Fruit fly (Drosophila melanogaster) whole organism, prepupa: ENCODE data around the gene pum.

Experiments
- Blimp-1 ChIP-seq: fragments of 200-800 bp; sonication (Bioruptor generic); optimal IDR thresholded peaks from 3 replicates; lab custom pipeline; 2017; ENCODE audit warnings: missing biosample characterization, missing genetic modification characterization, mild to moderate bottlenecking, moderate library complexity, missing genetic modification reagents
- CG10669 ChIP-seq: fragments of 200-800 bp; sonication (Bioruptor generic); optimal IDR thresholded peaks from 3 replicates; lab custom pipeline; 2018; ENCODE audit warnings: missing biosample characterization, mild to moderate bottlenecking, missing genetic modification characterization, moderate library complexity
- CG11294 ChIP-seq: fragments of 200-800 bp; sonication (Bioruptor generic); IDR thresholded peaks from 2 replicates; pipeline ENCODE4 v1.3.6; 2022; ENCODE audit warnings: missing biosample characterization, missing genetic modification characterization
- CG11762 ChIP-seq: fragments of 200-800 bp; sonication (Bioruptor generic); optimal IDR thresholded peaks from 3 replicates; lab custom pipeline; 2016; ENCODE audit warnings: missing biosample characterization, missing genetic modification characterization; ENCODE audit not compliant: insufficient read depth
- CG1621 ChIP-seq: fragments of 200-800 bp; sonication (Bioruptor generic); optimal IDR thresholded peaks from 3 replicates; lab custom pipeline; 2018; ENCODE audit warnings: missing biosample characterization, mild to moderate bottlenecking, missing genetic modification characterization
- CG16779 ChIP-seq: fragments of 200-800 bp; sonication (Bioruptor generic); optimal IDR thresholded peaks from 3 replicates; lab custom pipeline; 2017; ENCODE audit warnings: missing biosample characterization, mild to moderate bottlenecking, missing genetic modification characterization
- CG3032 ChIP-seq: fragments of 200-800 bp; optimal IDR thresholded peaks from 2 replicates; lab custom pipeline; 2019; ENCODE audit warnings: missing biosample characterization, mild to moderate bottlenecking, missing genetic modification characterization, moderate library complexity
- CG31627 ChIP-seq: fragments of 200-800 bp; sonication (Bioruptor generic); optimal IDR thresholded peaks from 3 replicates; lab custom pipeline; 2016; ENCODE audit warnings: missing biosample characterization, missing genetic modification characterization
- CG32006 ChIP-seq: fragments of 200-800 bp; sonication (Bioruptor generic); optimal IDR thresholded peaks from 3 replicates; lab custom pipeline; 2017; ENCODE audit warnings: missing biosample characterization, mild to moderate bottlenecking, missing genetic modification characterization
- CG34406 ChIP-seq: fragments of 200-800 bp; sonication (Bioruptor generic); optimal IDR thresholded peaks from 3 replicates; lab custom pipeline; 2016; ENCODE audit warnings: missing biosample characterization, missing genetic modification characterization
- CG3919 ChIP-seq: fragments of 200-800 bp; sonication (Bioruptor generic); optimal IDR thresholded peaks from 3 replicates; lab custom pipeline; 2016; ENCODE audit warnings: missing biosample characterization, missing genetic modification characterization
- CG4318 ChIP-seq: fragments of 200-800 bp; sonication (Bioruptor generic); optimal IDR thresholded peaks from 3 replicates; lab custom pipeline; 2017; ENCODE audit warnings: missing biosample characterization, mild to moderate bottlenecking, missing genetic modification characterization
- CG6163 ChIP-seq: fragments of 200-800 bp; sonication (Bioruptor generic); IDR thresholded peaks from 3 replicates; pipeline ENCODE4 v1.3.6; 2022; ENCODE audit warnings: missing biosample characterization, missing genetic modification characterization
- CG6276 ChIP-seq: fragments of 200-800 bp; sonication (Bioruptor generic); optimal IDR thresholded peaks from 2 replicates; lab custom pipeline; 2017; ENCODE audit warnings: missing biosample characterization, mild to moderate bottlenecking, missing genetic modification characterization
- CG6792 ChIP-seq: fragments of 200-800 bp; sonication (Bioruptor generic); optimal IDR thresholded peaks from 3 replicates; lab custom pipeline; 2016; ENCODE audit warnings: missing biosample characterization, missing genetic modification characterization
- CG6808 ChIP-seq: fragments of 200-800 bp; sonication (Bioruptor generic); optimal IDR thresholded peaks from 3 replicates; lab custom pipeline; 2017; ENCODE audit warnings: missing biosample characterization, missing genetic modification characterization, mild to moderate bottlenecking, moderate library complexity, missing genetic modification reagents
- CG6854 ChIP-seq: fragments of 200-800 bp; sonication (Bioruptor generic); optimal IDR thresholded peaks from 2 replicates; lab custom pipeline; 2017; ENCODE audit warnings: missing biosample characterization, mild to moderate bottlenecking, missing genetic modification characterization
- CG8119 ChIP-seq: fragments of 200-800 bp; sonication (Bioruptor generic); IDR thresholded peaks from 3 replicates; pipeline ENCODE4 v1.3.6; 2022; ENCODE audit warnings: missing biosample characterization, missing genetic modification characterization
- CG8632 ChIP-seq: fragments of 200-800 bp; sonication (Bioruptor generic); optimal IDR thresholded peaks from 3 replicates; lab custom pipeline; 2016; ENCODE audit warnings: missing biosample characterization, missing genetic modification characterization
- CG9139 ChIP-seq: fragments of 200-800 bp; sonication (Bioruptor generic); optimal IDR thresholded peaks from 3 replicates; lab custom pipeline; 2017; ENCODE audit warnings: missing biosample characterization, mild to moderate bottlenecking, missing genetic modification characterization
- Eip75B ChIP-seq: fragments of 200-800 bp; sonication (Bioruptor generic); optimal IDR thresholded peaks from 3 replicates; lab custom pipeline; 2016; ENCODE audit warnings: missing biosample characterization, missing genetic modification characterization
- Eip78C ChIP-seq: fragments of 200-800 bp; sonication (Bioruptor generic); peaks from one replicate; lab custom pipeline; 2016; ENCODE audit warnings: missing biosample characterization, missing genetic modification characterization
- Eip93F ChIP-seq: fragments of 200-800 bp; sonication (Bioruptor generic); optimal IDR thresholded peaks from 2 replicates; lab custom pipeline; 2016; ENCODE audit warnings: missing biosample characterization, mild to moderate bottlenecking, missing genetic modification characterization
- Ets96B ChIP-seq: fragments of 200-800 bp; optimal IDR thresholded peaks from 2 replicates; lab custom pipeline; 2019; ENCODE audit warnings: missing biosample characterization, mild to moderate bottlenecking, missing genetic modification characterization, moderate library complexity
- Gug ChIP-seq: fragments of 200-800 bp; sonication (Bioruptor generic); IDR thresholded peaks from 2 replicates; pipeline ENCODE4 v1.3.6; 2022; ENCODE audit warnings: missing biosample characterization, missing genetic modification characterization
- Hr39 ChIP-seq: fragments of 200-800 bp; sonication (Bioruptor generic); optimal IDR thresholded peaks from 2 replicates; lab custom pipeline; 2016; ENCODE audit warnings: missing biosample characterization, missing genetic modification characterization
- OdsH ChIP-seq: fragments of 200-800 bp; sonication (Bioruptor generic); optimal IDR thresholded peaks from 3 replicates; lab custom pipeline; 2016; ENCODE audit warnings: missing biosample characterization, missing genetic modification characterization
- Smox ChIP-seq: fragments of 200-800 bp; sonication (Bioruptor generic); optimal IDR thresholded peaks from 3 replicates; lab custom pipeline; 2016; ENCODE audit warnings: missing biosample characterization, missing genetic modification characterization
- Sox14 ChIP-seq: fragments of 200-800 bp; sonication (Bioruptor generic); optimal IDR thresholded peaks from 3 replicates; lab custom pipeline; 2016; ENCODE audit warnings: missing biosample characterization, missing genetic modification characterization
- achi ChIP-seq: fragments of 200-800 bp; sonication (Bioruptor generic); optimal IDR thresholded peaks from 3 replicates; lab custom pipeline; 2016; ENCODE audit warnings: missing biosample characterization, missing genetic modification characterization
- cyc ChIP-seq: fragments of 200-800 bp; sonication (Bioruptor generic); optimal IDR thresholded peaks from 3 replicates; lab custom pipeline; 2016; ENCODE audit warnings: missing biosample characterization, missing genetic modification characterization
- dac ChIP-seq: fragments of 200-800 bp; sonication (Bioruptor generic); optimal IDR thresholded peaks from 2 replicates; lab custom pipeline; 2017; ENCODE audit warnings: missing biosample characterization, mild to moderate bottlenecking, missing genetic modification characterization
- eg ChIP-seq: fragments of 200-800 bp; sonication (Bioruptor generic); IDR thresholded peaks from 3 replicates; pipeline ENCODE4 v1.3.6; 2022; ENCODE audit warnings: missing biosample characterization, missing genetic modification characterization
- esn ChIP-seq: fragments of 200-800 bp; sonication (Bioruptor generic); optimal IDR thresholded peaks from 2 replicates; lab custom pipeline; 2016; ENCODE audit warnings: missing biosample characterization, mild to moderate bottlenecking, missing genetic modification characterization, moderate library complexity
- fd59A ChIP-seq: fragments of 200-800 bp; sonication (Bioruptor generic); optimal IDR thresholded peaks from 2 replicates; lab custom pipeline; 2017; ENCODE audit warnings: missing biosample characterization, mild to moderate bottlenecking, missing genetic modification characterization, missing genetic modification reagents
- fkh ChIP-seq: fragments of 200-800 bp; sonication (Bioruptor generic); optimal IDR thresholded peaks from 3 replicates; lab custom pipeline; 2017; ENCODE audit warnings: missing biosample characterization, mild to moderate bottlenecking, missing genetic modification characterization, moderate library complexity
- net ChIP-seq: fragments of 200-800 bp; sonication (Bioruptor generic); optimal IDR thresholded peaks from 3 replicates; lab custom pipeline; 2016; ENCODE audit warnings: missing biosample characterization, missing genetic modification characterization
- pdm3 ChIP-seq: fragments of 200-800 bp; sonication (Bioruptor generic); optimal IDR thresholded peaks from 3 replicates; lab custom pipeline; 2016; ENCODE audit warnings: missing biosample characterization, missing genetic modification characterization
- salr ChIP-seq, 2 experiments: fragments of 200-800 bp; sonication (Bioruptor generic); optimal IDR thresholded peaks; 3 replicates each; lab custom pipeline; 2016 to 2018; ENCODE audit warnings: missing biosample characterization in 2 of 2, missing genetic modification characterization in 2 of 2, mild to moderate bottlenecking in 1 of 2
- ss ChIP-seq, 2 experiments: fragments of 200-800 bp; sonication (Bioruptor generic); optimal IDR thresholded peaks; 2 replicates in 1 of 2; 3 replicates in 1 of 2; lab custom pipeline; 2017 to 2018; ENCODE audit warnings: mild to moderate bottlenecking in 2 of 2, missing biosample characterization in 2 of 2, missing genetic modification characterization in 2 of 2, moderate library complexity in 1 of 2
- svp ChIP-seq: fragments of 200-800 bp; sonication (Bioruptor generic); peaks from one replicate; lab custom pipeline; 2016; ENCODE audit warnings: missing biosample characterization, missing genetic modification characterization
- vri ChIP-seq: fragments of 200-800 bp; sonication (Bioruptor generic); optimal IDR thresholded peaks from 3 replicates; lab custom pipeline; 2016; ENCODE audit warnings: missing biosample characterization, mild to moderate bottlenecking, missing genetic modification characterization

The pum gene

dm6 chr3R:9057398-9058058 lies 180.0 kb downstream of the pum start (continued):
- TF ChIP-seq fkh (GFP tag; lab: Kevin White, UChicago): peak; percentile 58
- peak; percentile 82 for TF ChIP-seq CG8632 (GFP tag; lab: Kevin White, UChicago)
- TF ChIP-seq Eip78C (GFP tag; lab: Kevin White, UChicago): peak; percentile 97
- TF ChIP-seq CG6276 (GFP tag; lab: Kevin White, UChicago): peak; percentile 97
- peak; percentile 89 to 92 for TF ChIP-seq ss (GFP tag; optimal IDR thresholded peaks at IDR 0.05; lab: Kevin White, UChicago)
- TF ChIP-seq svp (GFP tag; lab: Kevin White, UChicago): peak; percentile 88
- TF ChIP-seq achi: peak; percentile 92
- TF ChIP-seq CG34406: peak; percentile 92
- peak; percentile 95 for TF ChIP-seq net (GFP tag; lab: Kevin White, UChicago)
- TF ChIP-seq CG6854 (GFP tag; lab: Kevin White, UChicago): peak; percentile 99
- peak; percentile 68 for TF ChIP-seq CG31627
- TF ChIP-seq eg (GFP tag; lab: Robert Waterston, UW): no peak
- TF ChIP-seq fd59A (GFP tag; lab: Kevin White, UChicago): peak; percentile 58
- TF ChIP-seq CG10669 (GFP tag; lab: Kevin White, UChicago): peak; percentile 73
- peak; percentile 86 for TF ChIP-seq CG6792 (GFP tag; lab: Kevin White, UChicago)
- peak; percentile 86 for TF ChIP-seq Sox14
- peak; percentile 90 for TF ChIP-seq Eip93F
- TF ChIP-seq CG1621: peak; percentile 68
- peak; percentile 96 for TF ChIP-seq CG4318 (GFP tag; lab: Kevin White, UChicago)
- TF ChIP-seq CG11762 (GFP tag; lab: Kevin White, UChicago): peak; percentile 72
- TF ChIP-seq dac (GFP tag; lab: Kevin White, UChicago): peak; percentile 94
- peak; percentile 86 for TF ChIP-seq Ets96B (tag; lab: Kevin White, UChicago)
- TF ChIP-seq CG6808: peak; percentile 86
- no peak for TF ChIP-seq CG8119 (GFP tag; lab: Robert Waterston, UW)
- TF ChIP-seq CG6163 (GFP tag; lab: Robert Waterston, UW): no peak
- TF ChIP-seq CG3919: peak; percentile 93

dm6 chr3R:9057032-9057397 lies 180.5 kb downstream of the pum start:
- TF ChIP-seq CG9139 (GFP tag; lab: Kevin White, UChicago) (no peak), CG10669 (GFP tag; lab: Kevin White, UChicago) (no peak), svp (GFP tag; lab: Kevin White, UChicago) (no peak), CG32006 (no peak), CG31627 (no peak), Gug (GFP tag; lab: Robert Waterston, UW) (no peak), Smox (no peak), CG6854 (GFP tag; lab: Kevin White, UChicago) (no peak), CG3032 (tag; lab: Kevin White, UChicago) (no peak)

dm6 chr3R:9056409-9057031 lies 181.0 kb downstream of the pum start:
- TF ChIP-seq Blimp-1 (GFP tag; lab: Kevin White, UChicago) (peak; percentile 34), Sox14 (peak; percentile 68), Eip93F (peak; percentile 19), cyc (GFP tag; lab: Kevin White, UChicago) (no peak), pdm3 (GFP tag; lab: Kevin White, UChicago) (no peak), CG1621 (peak; percentile 74), CG6163 (GFP tag; lab: Robert Waterston, UW) (no peak), salr (GFP tag; optimal IDR thresholded peaks at IDR 0.05; lab: Kevin White, UChicago) (peak in 1 of 2 experiments; percentile 59), CG11294 (GFP tag; lab: Robert Waterston, UW) (no peak), fd59A (GFP tag; lab: Kevin White, UChicago) (peak; percentile 30), ss (GFP tag; optimal IDR thresholded peaks at IDR 0.05; lab: Kevin White, UChicago) (peak; percentile 81 to 83), eg (GFP tag; lab: Robert Waterston, UW) (no peak), Gug (GFP tag; lab: Robert Waterston, UW) (no peak), fkh (GFP tag; lab: Kevin White, UChicago) (peak; percentile 83), CG8632 (GFP tag; lab: Kevin White, UChicago) (no peak), CG32006 (no peak), esn (GFP tag; lab: Kevin White, UChicago) (no peak), CG9139 (GFP tag; lab: Kevin White, UChicago) (peak; percentile 72), net (GFP tag; lab: Kevin White, UChicago) (peak; percentile 13), CG31627 (no peak), Eip75B (peak; percentile 8), CG3032 (tag; lab: Kevin White, UChicago) (peak; percentile 59), CG6792 (GFP tag; lab: Kevin White, UChicago) (peak; percentile 9), Hr39 (GFP tag; lab: Kevin White, UChicago) (no peak), achi (no peak), Eip78C (GFP tag; lab: Kevin White, UChicago) (peak; percentile 78), CG6808 (peak; percentile 74), vri (GFP tag; lab: Kevin White, UChicago) (no peak), OdsH (GFP tag; lab: Kevin White, UChicago) (peak; percentile 6), CG16779 (tag; lab: Kevin White, UChicago) (peak; percentile 55), CG10669 (GFP tag; lab: Kevin White, UChicago) (peak; percentile 59)
